Worm (Caenorhabditis elegans) whole organism, young adult: Measurements from ENCODE around the gene R01H2.2.

ENCODE experiments used
- B0035.1 ChIP-seq: sonication (generic microtip); optimal IDR thresholded peaks from 2 replicates; lab custom pipeline; 2016; ENCODE audit warnings: missing genetic modification characterization, mild to moderate bottlenecking, missing compliant biosample characterization, missing genotype, missing genetic modification reagents
- B0261.1 ChIP-seq: sonication (generic microtip); optimal IDR thresholded peaks from 2 replicates; lab custom pipeline; 2016; ENCODE audit warnings: mild to moderate bottlenecking, missing genetic modification characterization, moderate library complexity, missing compliant biosample characterization
- F22D6.2 ChIP-seq: sonication (generic microtip); optimal IDR thresholded peaks from 2 replicates; lab custom pipeline; 2016; ENCODE audit warnings: mild to moderate bottlenecking, missing genetic modification characterization, missing compliant biosample characterization
- F39B2.1 ChIP-seq: fragments of 200-800 bp; sonication (Bioruptor generic); IDR thresholded peaks from 2 replicates; pipeline ENCODE4 v1.3.6; 2022; ENCODE audit warnings: missing genetic modification reagents, missing genetic modification characterization, missing compliant biosample characterization
- F49E8.2 ChIP-seq: sonication (generic microtip); optimal IDR thresholded peaks from 3 replicates; lab custom pipeline; 2017; ENCODE audit warnings: missing genetic modification characterization, mild to moderate bottlenecking, missing compliant biosample characterization, antibody characterized with exemption, moderate library complexity; ENCODE audit not compliant: insufficient read depth
- K12H6.12 ChIP-seq: fragments of 200-800 bp; sonication (Bioruptor generic); optimal IDR thresholded peaks from 2 replicates; lab custom pipeline; 2018; ENCODE audit warnings: mild to moderate bottlenecking, missing genetic modification characterization, missing compliant biosample characterization
- T07F8.4 ChIP-seq: sonication (generic microtip); optimal IDR thresholded peaks from 2 replicates; lab custom pipeline; 2016; ENCODE audit warnings: mild to moderate bottlenecking, missing genetic modification characterization, moderate library complexity, missing compliant biosample characterization
- T26A5.8 ChIP-seq: sonication (generic microtip); optimal IDR thresholded peaks from 2 replicates; lab custom pipeline; 2016; ENCODE audit warnings: missing genetic modification characterization, missing compliant biosample characterization
- Y67H2A.10 ChIP-seq: fragments of 200-800 bp; sonication (Bioruptor generic); conservative IDR thresholded peaks from 2 replicates; pipeline ENCODE4 v1.3.6; 2022; ENCODE audit warnings: missing genetic modification reagents, missing genetic modification characterization, missing compliant biosample characterization
- Y79H2A.3 ChIP-seq: fragments of 200-800 bp; sonication (Bioruptor generic); conservative IDR thresholded peaks from 2 replicates; pipeline ENCODE4 v1.3.6; 2022; ENCODE audit warnings: missing genetic modification reagents, missing genetic modification characterization, missing compliant biosample characterization
- akir-1 ChIP-seq: fragments of 200-800 bp; sonication (Bioruptor generic); optimal IDR thresholded peaks from 2 replicates; lab custom pipeline; 2018; ENCODE audit warnings: mild to moderate bottlenecking, missing genetic modification characterization, moderate library complexity, missing compliant biosample characterization
- attf-5 ChIP-seq: fragments of 200-800 bp; sonication (Bioruptor generic); optimal IDR thresholded peaks from 2 replicates; lab custom pipeline; 2018; ENCODE audit warnings: mild to moderate bottlenecking, missing genetic modification characterization, missing compliant biosample characterization
- bed-2 ChIP-seq: fragments of 200-800 bp; sonication (Bioruptor generic); IDR thresholded peaks from 2 replicates; pipeline ENCODE4 v1.3.6; 2022; ENCODE audit warnings: missing genetic modification reagents, missing genetic modification characterization, missing compliant biosample characterization
- ccch-3 ChIP-seq: fragments of 200-800 bp; sonication (Bioruptor generic); optimal IDR thresholded peaks from 2 replicates; lab custom pipeline; 2018; ENCODE audit warnings: mild to moderate bottlenecking, missing genetic modification characterization, missing compliant biosample characterization
- ceh-27 ChIP-seq: fragments of 200-800 bp; sonication (Bioruptor generic); optimal IDR thresholded peaks from 2 replicates; lab custom pipeline; 2018; ENCODE audit warnings: mild to moderate bottlenecking, missing genetic modification characterization, moderate library complexity, missing compliant biosample characterization
- ceh-40 ChIP-seq: fragments of 200-800 bp; sonication (Bioruptor generic); IDR thresholded peaks from 2 replicates; pipeline ENCODE4 v1.3.6; 2022; ENCODE audit warnings: missing genetic modification characterization, missing compliant biosample characterization
- ceh-79 ChIP-seq: sonication (generic microtip); optimal IDR thresholded peaks from 2 replicates; lab custom pipeline; 2017; ENCODE audit warnings: mild to moderate bottlenecking, missing genetic modification characterization, missing compliant biosample characterization
- dpff-1 ChIP-seq: sonication (generic microtip); optimal IDR thresholded peaks from 2 replicates; lab custom pipeline; 2017; ENCODE audit warnings: mild to moderate bottlenecking, missing genetic modification characterization, missing compliant biosample characterization
- dpl-1 ChIP-seq: fragments of 150-350 bp; optimal IDR thresholded peaks from 2 replicates; lab custom pipeline; 2014; ENCODE audit warnings: missing biosample characterization, missing genetic modification reagents, missing genetic modification characterization
- efl-1 ChIP-seq: fragments of 150-350 bp; optimal IDR thresholded peaks from 2 replicates; lab custom pipeline; 2014; ENCODE audit warnings: missing biosample characterization, missing genetic modification reagents, missing genetic modification characterization
- fkh-3 ChIP-seq: sonication (generic microtip); optimal IDR thresholded peaks from 2 replicates; lab custom pipeline; 2016; ENCODE audit warnings: mild to moderate bottlenecking, missing genetic modification characterization, missing compliant biosample characterization
- hlh-12 ChIP-seq: sonication (generic microtip); optimal IDR thresholded peaks from 2 replicates; lab custom pipeline; 2016; ENCODE audit warnings: missing genetic modification characterization, missing compliant biosample characterization
- hrde-1 ChIP-seq: sonication (generic microtip); optimal IDR thresholded peaks from 2 replicates; lab custom pipeline; 2016; ENCODE audit warnings: missing genetic modification characterization, mild to moderate bottlenecking, missing compliant biosample characterization, moderate library complexity, missing genotype, missing genetic modification reagents, borderline replicate concordance
- hsf-1 ChIP-seq: fragments of 200-800 bp; sonication (Bioruptor generic); IDR thresholded peaks from 2 replicates; pipeline ENCODE4 v1.3.6; 2022; ENCODE audit warnings: missing genetic modification reagents, missing genetic modification characterization, missing compliant biosample characterization
- lag-1 ChIP-seq: fragments of 200-800 bp; sonication (Bioruptor generic); IDR thresholded peaks from 2 replicates; pipeline ENCODE4 v1.3.6; 2022; ENCODE audit warnings: missing genetic modification reagents, missing genetic modification characterization, missing compliant biosample characterization
- let-607 ChIP-seq, 2 experiments: fragments of 200-800 bp in 1 of 2; sonication (Bioruptor generic) in 1 of 2; sonication (generic microtip) in 1 of 2; optimal IDR thresholded peaks; 2 replicates each; lab custom pipeline; 2016 to 2018; ENCODE audit warnings: mild to moderate bottlenecking in 2 of 2, missing compliant biosample characterization in 2 of 2, missing genetic modification characterization in 2 of 2, moderate library complexity in 2 of 2, missing genotype in 1 of 2
- lin-35 ChIP-seq, 3 experiments: fragments of 150-350 bp in 2 of 3; sonication (generic microtip) in 1 of 3; optimal IDR thresholded peaks; 2 replicates each; lab custom pipeline; 2014 to 2018; ENCODE audit warnings: missing biosample characterization in 3 of 3, missing genetic modification characterization in 3 of 3, missing genetic modification reagents in 3 of 3
- lin-54 ChIP-seq: fragments of 200-800 bp; sonication (Bioruptor generic); optimal IDR thresholded peaks from 2 replicates; lab custom pipeline; 2018; ENCODE audit warnings: mild to moderate bottlenecking, missing genetic modification characterization, missing compliant biosample characterization
- madf-10 ChIP-seq: sonication (generic microtip); optimal IDR thresholded peaks from 2 replicates; lab custom pipeline; 2016; ENCODE audit warnings: mild to moderate bottlenecking, missing genetic modification characterization, missing compliant biosample characterization
- mcd-1 ChIP-seq: fragments of 200-800 bp; sonication (Bioruptor generic); IDR thresholded peaks from 2 replicates; pipeline ENCODE4 v1.3.6; 2022; ENCODE audit warnings: missing genetic modification reagents, missing genetic modification characterization, missing compliant biosample characterization
- mel-28 ChIP-seq: sonication (generic microtip); optimal IDR thresholded peaks from 2 replicates; lab custom pipeline; 2016; ENCODE audit warnings: borderline replicate concordance, mild to moderate bottlenecking, missing genetic modification characterization, missing compliant biosample characterization
- nfya-2 ChIP-seq: fragments of 200-800 bp; sonication (Bioruptor generic); IDR thresholded peaks from 2 replicates; pipeline ENCODE4 v1.3.6; 2022; ENCODE audit warnings: missing genetic modification reagents, missing genetic modification characterization, missing compliant biosample characterization
- rpc-1 ChIP-seq, 2 experiments: fragments of 150-350 bp in 1 of 2; sonication (generic microtip) in 1 of 2; optimal IDR thresholded peaks; 2 replicates each; lab custom pipeline; 2014 to 2018; ENCODE audit warnings: missing biosample characterization in 1 of 2, missing genetic modification characterization in 1 of 2, missing genetic modification reagents in 1 of 2, missing genotype in 1 of 2
- sea-2 ChIP-seq: fragments of 200-800 bp; sonication (Bioruptor generic); IDR thresholded peaks from 2 replicates; pipeline ENCODE4 v1.3.6; 2022; ENCODE audit warnings: missing genetic modification characterization, missing compliant biosample characterization
- snpc-1.1 ChIP-seq: sonication (generic microtip); optimal IDR thresholded peaks from 2 replicates; lab custom pipeline; 2017; ENCODE audit warnings: missing genetic modification characterization, mild to moderate bottlenecking, missing compliant biosample characterization, antibody characterized with exemption, moderate library complexity, missing genotype, missing genetic modification reagents; ENCODE audit not compliant: insufficient read depth
- snpc-4 ChIP-seq, 5 experiments: fragments of 150-350 bp in 1 of 5; sonication (generic microtip) in 4 of 5; optimal IDR thresholded peaks; 2 replicates each; lab custom pipeline; 2014 to 2018; ENCODE audit warnings: missing genetic modification characterization in 5 of 5, missing biosample characterization in 3 of 5, antibody characterized with exemption in 2 of 5, mild to moderate bottlenecking in 2 of 5, missing compliant biosample characterization in 2 of 5, missing genotype in 2 of 5, moderate library complexity in 2 of 5, missing genetic modification reagents in 1 of 5
- tbp1 ChIP-seq: fragments of 200-800 bp; sonication (Bioruptor generic); optimal IDR thresholded peaks from 2 replicates; lab custom pipeline; 2018; ENCODE audit warnings: mild to moderate bottlenecking, missing genetic modification characterization, missing compliant biosample characterization
- tbx-9 ChIP-seq: sonication (generic microtip); optimal IDR thresholded peaks from 2 replicates; lab custom pipeline; 2016; ENCODE audit warnings: borderline replicate concordance, missing genetic modification characterization, inconsistent platforms, missing compliant biosample characterization
- unc-130 ChIP-seq: sonication (generic microtip); optimal IDR thresholded peaks from 2 replicates; lab custom pipeline; 2016; ENCODE audit warnings: missing genetic modification reagents, missing genetic modification characterization, missing compliant biosample characterization

The R01H2.2 gene

DNA sequence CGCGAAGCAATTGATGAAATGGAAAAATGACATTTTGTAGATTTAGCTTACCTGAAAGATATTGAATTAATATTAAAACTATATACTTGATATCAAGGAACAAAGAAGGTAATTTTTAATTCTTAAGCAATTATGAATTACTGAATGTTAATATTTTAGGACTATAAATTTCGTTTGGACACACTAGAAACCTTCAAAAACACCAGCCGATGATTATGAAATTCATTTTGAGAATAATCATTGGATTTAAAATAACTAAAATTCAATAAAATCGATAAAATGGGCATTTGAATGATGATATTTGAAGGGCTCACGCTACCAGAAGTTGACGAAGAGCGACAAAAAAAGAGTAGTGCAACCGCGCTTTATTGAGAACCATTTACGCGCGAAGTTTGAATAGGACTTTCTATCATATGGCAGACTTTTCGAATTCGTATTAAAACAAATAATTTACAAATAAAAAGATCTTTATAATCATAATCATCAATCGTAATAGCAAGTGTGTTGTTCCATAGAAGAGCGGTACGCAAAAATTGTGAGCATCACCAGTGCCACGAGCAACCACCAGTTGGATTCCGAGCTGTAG lies 17.6 kb downstream of the R01H2.2 start, which contains the start of gene ZK418.5:
Gene ZK418.5 (minus strand): TSS at position 51 of the 586 bp plus-strand sequence.
- TF ChIP-seq Y67H2A.10 (GFP tag; lab: Robert Waterston, UW) (no peak), Y79H2A.3 (GFP tag; lab: Robert Waterston, UW) (no peak), T07F8.4 (no peak), fkh-3 (tag; lab: Kevin White, UChicago) (no peak), lin-54 (GFP tag; lab: Kevin White, UChicago) (peak; percentile 88), snpc-4 (GFP tag; optimal IDR thresholded peaks at IDR 0.05; lab: Kevin White, UChicago) (no peak), snpc-4 (tag; optimal IDR thresholded peaks at IDR 0.05; lab: Kevin White, UChicago) (no peak), T26A5.8 (tag; lab: Kevin White, UChicago) (no peak), mcd-1 (GFP tag; lab: Robert Waterston, UW) (peak; percentile 91), F22D6.2 (tag; lab: Kevin White, UChicago) (no peak), sea-2 (GFP tag; lab: Robert Waterston, UW) (no peak), unc-130 (GFP tag; lab: Kevin White, UChicago) (no peak), ceh-79 (tag; lab: Kevin White, UChicago) (no peak), nfya-2 (GFP tag; lab: Robert Waterston, UW) (no peak), rpc-1 (optimal IDR thresholded peaks at IDR 0.05; lab: Kevin White, UChicago) (no peak), rpc-1 (tag; optimal IDR thresholded peaks at IDR 0.05; lab: Kevin White, UChicago) (no peak), dpff-1 (tag; lab: Kevin White, UChicago) (no peak), F49E8.2 (no peak), hrde-1 (tag; lab: Kevin White, UChicago) (no peak), efl-1 (GFP tag; lab: Kevin White, UChicago) (peak; percentile 77), mel-28 (no peak), attf-5 (peak; percentile 15), ccch-3 (GFP tag; lab: Kevin White, UChicago) (no peak), bed-2 (GFP tag; lab: Robert Waterston, UW) (no peak), tbp1 (GFP tag; lab: Kevin White, UChicago) (no peak), ceh-27 (no peak), F39B2.1 (GFP tag; lab: Robert Waterston, UW) (no peak), snpc-1.1 (tag; lab: Kevin White, UChicago) (no peak), B0261.1 (tag; lab: Kevin White, UChicago) (no peak), lag-1 (GFP tag; lab: Robert Waterston, UW) (no peak), madf-10 (tag; lab: Kevin White, UChicago) (no peak), ceh-40 (GFP tag; lab: Robert Waterston, UW) (no peak), lin-35 (GFP tag; optimal IDR thresholded peaks at IDR 0.05; lab: Kevin White, UChicago) (peak; percentile 8 to 86 (median 49)), dpl-1 (GFP tag; lab: Kevin White, UChicago) (peak; percentile 70), akir-1 (no peak), tbx-9 (tag; lab: Kevin White, UChicago) (no peak), hlh-12 (tag; lab: Kevin White, UChicago) (no peak), hsf-1 (GFP tag; lab: Robert Waterston, UW) (no peak), K12H6.12 (tag; lab: Kevin White, UChicago) (no peak), let-607 (tag; optimal IDR thresholded peaks at IDR 0.05; lab: Kevin White, UChicago) (no peak), B0035.1 (no peak)
